Worm (Caenorhabditis elegans) whole organism, young adult: ENCODE data around the gene clec-266.

ENCODE experiments used
- Y53G8AR.9 ChIP-seq: fragments of 200-800 bp; sonication (Bioruptor generic); conservative IDR thresholded peaks from 2 replicates; pipeline ENCODE4 v1.3.6; 2022; ENCODE audit warnings: missing genetic modification reagents, missing genetic modification characterization, missing compliant biosample characterization
- ceh-27 ChIP-seq: fragments of 200-800 bp; sonication (Bioruptor generic); optimal IDR thresholded peaks from 2 replicates; lab custom pipeline; 2018; ENCODE audit warnings: mild to moderate bottlenecking, missing genetic modification characterization, moderate library complexity, missing compliant biosample characterization
- nfyb-1 ChIP-seq: fragments of 200-800 bp; sonication (Bioruptor generic); IDR thresholded peaks from 2 replicates; pipeline ENCODE4 v1.3.6; 2022; ENCODE audit warnings: missing genetic modification reagents, missing genetic modification characterization, missing compliant biosample characterization
- pha-4 ChIP-seq: fragments of 150-350 bp; sonication (generic microtip); optimal IDR thresholded peaks from 2 replicates; lab custom pipeline; 2014; ENCODE audit warnings: missing biosample characterization, missing genetic modification reagents, missing genetic modification characterization
- sea-2 ChIP-seq: fragments of 200-800 bp; sonication (Bioruptor generic); IDR thresholded peaks from 2 replicates; pipeline ENCODE4 v1.3.6; 2022; ENCODE audit warnings: missing genetic modification characterization, missing compliant biosample characterization
- tbp1 ChIP-seq: fragments of 200-800 bp; sonication (Bioruptor generic); optimal IDR thresholded peaks from 2 replicates; lab custom pipeline; 2018; ENCODE audit warnings: mild to moderate bottlenecking, missing genetic modification characterization, missing compliant biosample characterization

- TF ChIP-seq nfyb-1 (GFP tag; lab: Robert Waterston, UW) (no peak), sea-2 (GFP tag; lab: Robert Waterston, UW) (no peak), Y53G8AR.9 (GFP tag; lab: Robert Waterston, UW) (peak; percentile 76; the same call in 1 of the 2 replicates), pha-4 (tag; lab: Kevin White, UChicago) (no peak), ceh-27 (GFP tag; lab: Kevin White, UChicago) (no peak), tbp1 (GFP tag; lab: Kevin White, UChicago) (no peak)
These were observed 13.5 kb downstream of the clec-266 start for ce11 chrX:6609251-6609650.
